Fruit fly (Drosophila melanogaster) whole organism, embryonic: ENCODE results near the gene jdp.

Experiments used
- Atf-2 ChIP-seq: fragments of 200-800 bp; sonication (Bioruptor generic); optimal IDR thresholded peaks from 2 replicates; lab custom pipeline; 2016; ENCODE audit warnings: missing biosample characterization, missing genetic modification characterization
- CG10654 ChIP-seq: fragments of 200-800 bp; sonication (Bioruptor generic); optimal IDR thresholded peaks from 2 replicates; lab custom pipeline; 2016; ENCODE audit warnings: missing biosample characterization, missing genetic modification characterization
- CG10959 ChIP-seq: fragments of 200-800 bp; sonication (Bioruptor generic); IDR thresholded peaks from 2 replicates; pipeline ENCODE4 v1.3.6; 2022; ENCODE audit warnings: missing biosample characterization, missing genetic modification characterization
- CG10979 ChIP-seq: fragments of 200-800 bp; sonication (Bioruptor generic); optimal IDR thresholded peaks from 2 replicates; lab custom pipeline; 2018; ENCODE audit warnings: missing biosample characterization, mild to moderate bottlenecking, missing genetic modification characterization, moderate library complexity
- CG11085 ChIP-seq: fragments of 200-800 bp; sonication (Bioruptor generic); IDR thresholded peaks from 2 replicates; pipeline ENCODE4 v1.3.6; 2022; ENCODE audit warnings: missing biosample characterization, missing genetic modification characterization
- CG11247 ChIP-seq: fragments of 200-800 bp; sonication (Bioruptor generic); IDR thresholded peaks from 2 replicates; pipeline ENCODE4 v1.3.6; 2022; ENCODE audit warnings: missing biosample characterization, missing genetic modification characterization
- CG11398 ChIP-seq: fragments of 200-800 bp; sonication (Bioruptor generic); optimal IDR thresholded peaks from 2 replicates; lab custom pipeline; 2016; ENCODE audit warnings: missing biosample characterization, missing genetic modification characterization
- CG11695 ChIP-seq: fragments of 200-800 bp; sonication (Bioruptor generic); IDR thresholded peaks from 3 replicates; pipeline ENCODE4 v1.3.6; 2022; ENCODE audit warnings: missing biosample characterization, missing genetic modification characterization
- CG12769 ChIP-seq: fragments of 200-800 bp; sonication (Bioruptor generic); optimal IDR thresholded peaks from 2 replicates; lab custom pipeline; 2019; ENCODE audit warnings: missing biosample characterization, mild to moderate bottlenecking, missing genetic modification characterization, moderate library complexity
- CG13424 ChIP-seq: fragments of 200-800 bp; sonication (Bioruptor generic); optimal IDR thresholded peaks from 2 replicates; lab custom pipeline; 2019; ENCODE audit warnings: missing biosample characterization, mild to moderate bottlenecking, missing genetic modification characterization, moderate library complexity
- CG13894 ChIP-seq: fragments of 200-800 bp; sonication (Bioruptor generic); optimal IDR thresholded peaks from 3 replicates; lab custom pipeline; 2018; ENCODE audit warnings: missing biosample characterization, mild to moderate bottlenecking, missing genetic modification characterization, moderate library complexity
- CG14667 ChIP-seq: fragments of 200-800 bp; sonication (Bioruptor generic); IDR thresholded peaks from 2 replicates; pipeline ENCODE4 v1.3.6; 2022; ENCODE audit warnings: missing biosample characterization, missing genetic modification characterization
- CG17186 ChIP-seq: fragments of 200-800 bp; sonication (Bioruptor generic); optimal IDR thresholded peaks from 3 replicates; lab custom pipeline; 2017; ENCODE audit warnings: missing biosample characterization, missing genetic modification reagents, missing genetic modification characterization
- CG17359 ChIP-seq: fragments of 200-800 bp; sonication (Bioruptor generic); optimal IDR thresholded peaks from 3 replicates; lab custom pipeline; 2018; ENCODE audit warnings: missing biosample characterization, mild to moderate bottlenecking, missing genetic modification characterization, moderate library complexity
- CG17385 ChIP-seq: fragments of 200-800 bp; sonication (Bioruptor generic); optimal IDR thresholded peaks from 3 replicates; lab custom pipeline; 2018; ENCODE audit warnings: missing biosample characterization, mild to moderate bottlenecking, missing genetic modification characterization
- CG2116 ChIP-seq: fragments of 200-800 bp; sonication (Bioruptor generic); optimal IDR thresholded peaks from 3 replicates; lab custom pipeline; 2018; ENCODE audit warnings: missing biosample characterization, mild to moderate bottlenecking, missing genetic modification characterization
- CG2678 ChIP-seq: fragments of 200-800 bp; sonication (Bioruptor generic); optimal IDR thresholded peaks from 3 replicates; lab custom pipeline; 2019; ENCODE audit warnings: missing biosample characterization, mild to moderate bottlenecking, missing genetic modification characterization, moderate library complexity
- CG31441 ChIP-seq: fragments of 200-800 bp; sonication (Bioruptor generic); IDR thresholded peaks from 2 replicates; pipeline ENCODE4 v1.3.6; 2022; ENCODE audit warnings: missing biosample characterization, missing genetic modification characterization
- CG3163 ChIP-seq: fragments of 200-800 bp; sonication (Bioruptor generic); optimal IDR thresholded peaks from 3 replicates; lab custom pipeline; 2016; ENCODE audit warnings: missing biosample characterization, missing genetic modification characterization
- CG3847 ChIP-seq: fragments of 200-800 bp; sonication (Bioruptor generic); IDR thresholded peaks from 2 replicates; pipeline ENCODE4 v1.3.6; 2022; ENCODE audit warnings: missing biosample characterization, missing genetic modification characterization
- CG7556 ChIP-seq: fragments of 200-800 bp; sonication (Bioruptor generic); optimal IDR thresholded peaks from 2 replicates; lab custom pipeline; 2017; ENCODE audit warnings: missing biosample characterization, mild to moderate bottlenecking, missing genetic modification characterization
- Doc3 ChIP-seq: fragments of 200-800 bp; sonication (Bioruptor generic); IDR thresholded peaks from 3 replicates; pipeline ENCODE4 v1.3.6; 2022; ENCODE audit warnings: missing biosample characterization, missing genetic modification characterization; ENCODE audit not compliant: partially characterized antibody
- Ets97D ChIP-seq: fragments of 200-800 bp; sonication (Bioruptor generic); optimal IDR thresholded peaks from 3 replicates; lab custom pipeline; 2016; ENCODE audit warnings: missing biosample characterization, missing genetic modification characterization
- Fer1 ChIP-seq: fragments of 200-800 bp; sonication (Bioruptor generic); optimal IDR thresholded peaks from 2 replicates; lab custom pipeline; 2017; ENCODE audit warnings: missing biosample characterization, mild to moderate bottlenecking, missing genetic modification characterization
- Hr51 ChIP-seq, 2 experiments: fragments of 200-800 bp; sonication (Bioruptor generic); optimal IDR thresholded peaks; 2 replicates in 1 of 2; 3 replicates in 1 of 2; lab custom pipeline; 2016 to 2018; ENCODE audit warnings: missing biosample characterization in 2 of 2, missing genetic modification characterization in 2 of 2, mild to moderate bottlenecking in 1 of 2, moderate library complexity in 1 of 2
- Kr ChIP-seq: fragments of 200-800 bp; sonication (Bioruptor generic); optimal IDR thresholded peaks from 2 replicates; lab custom pipeline; 2017; ENCODE audit warnings: missing biosample characterization, mild to moderate bottlenecking, missing genetic modification characterization
- Myb ChIP-seq: fragments of 200-800 bp; sonication (Bioruptor generic); optimal IDR thresholded peaks from 2 replicates; lab custom pipeline; 2016; ENCODE audit warnings: missing biosample characterization, missing genetic modification characterization
- NK7.1 ChIP-seq: fragments of 200-800 bp; sonication (Bioruptor generic); optimal IDR thresholded peaks from 3 replicates; lab custom pipeline; 2016; ENCODE audit warnings: missing biosample characterization, missing genetic modification characterization
- Oli ChIP-seq: fragments of 200-800 bp; sonication (Bioruptor generic); optimal IDR thresholded peaks from 2 replicates; lab custom pipeline; 2018; ENCODE audit warnings: missing biosample characterization, mild to moderate bottlenecking, missing genetic modification characterization, moderate library complexity
- Taf1 ChIP-seq: fragments of 200-800 bp; sonication (Bioruptor generic); IDR thresholded peaks from 2 replicates; pipeline ENCODE4 v1.3.6; 2022; ENCODE audit warnings: missing biosample characterization, missing genetic modification characterization
- Trl ChIP-seq, 3 experiments: fragments of >200 bp in 2 of 3; fragments of 200-800 bp in 1 of 3; sonication (Bioruptor generic) in 1 of 3; optimal IDR thresholded peaks; 2 replicates in 1 of 3; 3 replicates in 2 of 3; lab custom pipeline; 2016 to 2017; ENCODE audit warnings: missing biosample characterization in 1 of 3, missing genetic modification characterization in 1 of 3
- Xrp1 ChIP-seq: fragments of 200-800 bp; sonication (Bioruptor generic); IDR thresholded peaks from 2 replicates; pipeline ENCODE4 v1.3.6; 2022; ENCODE audit warnings: missing biosample characterization, missing genetic modification characterization
- ap ChIP-seq: fragments of 200-800 bp; sonication (Bioruptor generic); IDR thresholded peaks from 2 replicates; pipeline ENCODE4 v1.3.6; 2022; ENCODE audit warnings: missing biosample characterization, missing genetic modification characterization
- cas ChIP-seq: fragments of 200-800 bp; sonication (Bioruptor generic); IDR thresholded peaks from 2 replicates; pipeline ENCODE4 v1.3.6; 2022; ENCODE audit warnings: missing biosample characterization, missing genetic modification characterization
- cg ChIP-seq: fragments of 200-800 bp; sonication (Bioruptor generic); optimal IDR thresholded peaks from 3 replicates; lab custom pipeline; 2019; ENCODE audit warnings: missing biosample characterization, mild to moderate bottlenecking, missing genetic modification characterization, moderate library complexity
- ewg ChIP-seq: fragments of 200-800 bp; sonication (Bioruptor generic); optimal IDR thresholded peaks from 3 replicates; lab custom pipeline; 2017; ENCODE audit warnings: mild to moderate bottlenecking, missing biosample characterization, missing genetic modification reagents, missing genetic modification characterization
- gcm2 ChIP-seq: fragments of 200-800 bp; sonication (Bioruptor generic); optimal IDR thresholded peaks from 2 replicates; lab custom pipeline; 2016; ENCODE audit warnings: missing biosample characterization, missing genetic modification characterization
- grau ChIP-seq: fragments of 200-800 bp; optimal IDR thresholded peaks from 3 replicates; lab custom pipeline; 2019; ENCODE audit warnings: missing biosample characterization, mild to moderate bottlenecking, missing genetic modification characterization, moderate library complexity
- ind ChIP-seq: fragments of 200-800 bp; sonication (Bioruptor generic); optimal IDR thresholded peaks from 3 replicates; lab custom pipeline; 2016; ENCODE audit warnings: missing biosample characterization, missing genetic modification characterization
- inv ChIP-seq: fragments of 200-800 bp; sonication (Bioruptor generic); IDR thresholded peaks from 2 replicates; pipeline ENCODE4 v1.3.6; 2022; ENCODE audit warnings: missing biosample characterization, missing genetic modification characterization; ENCODE audit not compliant: partially characterized antibody
- kah ChIP-seq: fragments of 200-800 bp; sonication (Bioruptor generic); optimal IDR thresholded peaks from 2 replicates; lab custom pipeline; 2018; ENCODE audit warnings: missing biosample characterization, mild to moderate bottlenecking, missing genetic modification characterization
- knrl ChIP-seq: fragments of 200-800 bp; sonication (Bioruptor generic); IDR thresholded peaks from 3 replicates; pipeline ENCODE4 v1.3.6; 2022; ENCODE audit warnings: missing biosample characterization, missing genetic modification characterization; ENCODE audit not compliant: partially characterized antibody
- lilli ChIP-seq: fragments of 200-800 bp; sonication (Bioruptor generic); optimal IDR thresholded peaks from 3 replicates; lab custom pipeline; 2016; ENCODE audit warnings: missing biosample characterization, missing genetic modification characterization
- maf-S ChIP-seq: fragments of 200-800 bp; sonication (Bioruptor generic); optimal IDR thresholded peaks from 2 replicates; lab custom pipeline; 2016; ENCODE audit warnings: missing biosample characterization, missing genetic modification characterization
- nerfin-2 ChIP-seq: fragments of 200-800 bp; sonication (Bioruptor generic); IDR thresholded peaks from 2 replicates; pipeline ENCODE4 v1.3.6; 2022; ENCODE audit warnings: missing biosample characterization, missing genetic modification characterization; ENCODE audit not compliant: partially characterized antibody
- org-1 ChIP-seq: fragments of 200-800 bp; sonication (Bioruptor generic); optimal IDR thresholded peaks from 2 replicates; lab custom pipeline; 2017; ENCODE audit warnings: missing biosample characterization, missing genetic modification characterization
- peb ChIP-seq: fragments of 200-800 bp; sonication (Bioruptor generic); IDR thresholded peaks from 2 replicates; pipeline ENCODE4 v1.3.6; 2022; ENCODE audit warnings: missing biosample characterization, missing genetic modification characterization
- psq ChIP-seq: fragments of 200-800 bp; sonication (Bioruptor generic); optimal IDR thresholded peaks from 2 replicates; lab custom pipeline; 2017; ENCODE audit warnings: missing biosample characterization, missing genetic modification characterization
- sens-2 ChIP-seq: fragments of 200-800 bp; sonication (Bioruptor generic); IDR thresholded peaks from 2 replicates; pipeline ENCODE4 v1.3.6; 2022; ENCODE audit warnings: missing biosample characterization, missing genetic modification characterization
- sr ChIP-seq: fragments of 200-800 bp; sonication (Bioruptor generic); IDR thresholded peaks from 3 replicates; pipeline ENCODE4 v1.3.6; 2022; ENCODE audit warnings: missing biosample characterization, missing genetic modification characterization
- tup ChIP-seq: fragments of 200-800 bp; sonication (Bioruptor generic); optimal IDR thresholded peaks from 2 replicates; lab custom pipeline; 2016; ENCODE audit warnings: missing biosample characterization, mild to moderate bottlenecking, missing genetic modification characterization, moderate library complexity

Gene jdp

DNA sequence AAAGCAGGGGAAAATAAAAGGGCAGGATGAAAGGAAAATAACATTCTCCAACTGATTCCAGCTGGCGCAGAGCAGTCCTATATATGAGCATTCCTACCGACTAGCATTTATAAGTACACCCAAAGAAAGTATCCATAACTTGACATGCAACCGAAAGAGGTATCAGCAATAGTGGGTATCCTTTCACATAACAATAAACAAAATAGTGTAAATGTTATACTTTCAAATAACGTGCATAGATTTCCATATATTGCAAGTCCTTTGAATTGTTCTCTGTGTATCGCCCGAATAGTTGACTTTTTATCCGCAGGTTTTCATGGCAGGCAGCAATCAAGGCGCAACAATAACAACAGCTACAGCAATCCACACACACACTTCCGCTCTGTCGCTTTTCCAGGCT lies 23.2 kb upstream of the jdp start (continued):
- TF ChIP-seq Ets97D (GFP tag; lab: Kevin White, UChicago) = no peak
- TF ChIP-seq Taf1 (GFP tag; lab: Robert Waterston, UW) = 0 out of 2 replicates have a peak, but pooled peaks have one; percentile 15
- TF ChIP-seq CG2116 (GFP tag; lab: Kevin White, UChicago) = no peak
- TF ChIP-seq Doc3 (GFP tag; lab: Robert Waterston, UW) = no peak
- no peak for TF ChIP-seq peb
- no peak for TF ChIP-seq tup (GFP tag; lab: Kevin White, UChicago)
- no peak for TF ChIP-seq psq (GFP tag; lab: Kevin White, UChicago)
- TF ChIP-seq CG13424 (tag; lab: Kevin White, UChicago) = no peak
- TF ChIP-seq Hr51 (GFP tag; optimal IDR thresholded peaks at IDR 0.05; lab: Kevin White, UChicago) = peak in 1 of 2 experiments; percentile 41
- no peak for TF ChIP-seq Xrp1 (GFP tag; lab: Robert Waterston, UW)
- TF ChIP-seq sens-2 (GFP tag; lab: Robert Waterston, UW) = no peak
- TF ChIP-seq ap (GFP tag; lab: Robert Waterston, UW) = 0 out of 2 replicates have a peak, but pooled peaks have one; percentile 22
- TF ChIP-seq maf-S (GFP tag; lab: Kevin White, UChicago) = no peak
- peak; percentile 30 for TF ChIP-seq grau (tag; lab: Kevin White, UChicago)
- no peak for TF ChIP-seq NK7.1
- TF ChIP-seq CG11085 (GFP tag; lab: Robert Waterston, UW) = no peak
- peak; percentile 33 for TF ChIP-seq CG13894 (tag; lab: Kevin White, UChicago)
- peak; percentile 48 for TF ChIP-seq Fer1 (GFP tag; lab: Kevin White, UChicago)
- no peak for TF ChIP-seq inv (GFP tag; lab: Robert Waterston, UW)
- no peak for TF ChIP-seq Kr
- no peak for TF ChIP-seq Atf-2
- TF ChIP-seq CG14667 (GFP tag; lab: Robert Waterston, UW) = peak; percentile 28; the same call in 1 of the 2 replicates
- TF ChIP-seq nerfin-2 (GFP tag; lab: Robert Waterston, UW) = no peak
- peak; percentile 11 for TF ChIP-seq Myb (GFP tag; lab: Kevin White, UChicago)
- peak; percentile 43 for TF ChIP-seq CG2678 (tag; lab: Kevin White, UChicago)
- no peak for TF ChIP-seq gcm2 (GFP tag; lab: Kevin White, UChicago)
- 0 out of 2 replicates have a peak, but pooled peaks have one; percentile 20 for TF ChIP-seq CG3847 (GFP tag; lab: Robert Waterston, UW)
- peak; percentile 41 for TF ChIP-seq CG7556 (GFP tag; lab: Kevin White, UChicago)
- TF ChIP-seq CG17359 = peak; percentile 21
- peak; percentile 22 for TF ChIP-seq org-1
- no peak for TF ChIP-seq CG10654 (GFP tag; lab: Kevin White, UChicago)

DNA sequence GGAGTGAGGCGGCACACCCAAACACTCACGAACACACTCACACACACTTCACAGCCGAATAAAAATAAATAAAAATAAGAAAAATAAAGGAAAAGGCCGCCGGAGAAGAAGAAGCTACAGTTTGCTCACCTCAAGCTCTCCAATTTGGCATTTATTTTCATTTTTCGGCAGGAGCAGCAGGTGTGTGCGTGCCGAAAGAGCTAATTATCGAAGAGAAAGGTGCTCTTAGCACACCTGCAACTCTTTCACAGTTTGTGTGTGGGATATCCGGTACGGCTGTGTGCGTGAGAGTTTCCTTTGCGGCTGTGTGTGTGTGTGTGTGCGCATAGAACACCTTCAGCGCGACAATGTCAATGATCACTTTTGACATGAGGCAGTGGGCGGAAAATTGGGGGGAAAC lies 18.1 kb upstream of the jdp start:
- no peak for TF ChIP-seq cas (GFP tag; lab: Robert Waterston, UW)
- no peak for TF ChIP-seq CG31441 (GFP tag; lab: Robert Waterston, UW)
- TF ChIP-seq Oli = no peak
- peak; percentile 41 for TF ChIP-seq cg (GFP tag; lab: Kevin White, UChicago)
- TF ChIP-seq kah = peak; percentile 67
- TF ChIP-seq CG3163 = peak; percentile 63
- no peak for TF ChIP-seq CG10979 (tag; lab: Kevin White, UChicago)
- 0 out of 3 replicates have a peak, but pooled peaks have one; percentile 37 for TF ChIP-seq sr (GFP tag; lab: Robert Waterston, UW)
- no peak for TF ChIP-seq ewg (GFP tag; lab: Kevin White, UChicago)
- TF ChIP-seq lilli (GFP tag; lab: Kevin White, UChicago) = no peak
- TF ChIP-seq CG11695 = no peak
- TF ChIP-seq CG12769 (tag; lab: Kevin White, UChicago) = peak; percentile 5
- 0 out of 2 replicates have a peak, but pooled peaks have one; percentile 32 for TF ChIP-seq CG11247 (GFP tag; lab: Robert Waterston, UW)
- no peak for TF ChIP-seq CG11398 (GFP tag; lab: Kevin White, UChicago)
- peak; percentile 30 for TF ChIP-seq CG17385
- TF ChIP-seq knrl (GFP tag; lab: Robert Waterston, UW) = no peak
- TF ChIP-seq ind (GFP tag; lab: Kevin White, UChicago) = no peak
- TF ChIP-seq CG10959 (GFP tag; lab: Robert Waterston, UW) = no peak
- TF ChIP-seq CG17186 (GFP tag; lab: Kevin White, UChicago) = no peak
- TF ChIP-seq Trl (optimal IDR thresholded peaks at IDR 0.05; lab: Kevin White, UChicago) = peak; percentile 12 to 33
- TF ChIP-seq Trl (GFP tag; optimal IDR thresholded peaks at IDR 0.05; lab: Kevin White, UChicago) = no peak
